Worm (Caenorhabditis elegans) whole organism, young adult: ENCODE data around the gene F35H8.12.
A peak's percentile ranks its signal among the peaks of the same experiment; 100 is the strongest.

Experiments
- B0336.3 ChIP-seq: fragments of 200-800 bp; sonication (Bioruptor generic); IDR thresholded peaks from 2 replicates; pipeline ENCODE4 v1.3.6; 2022; ENCODE audit warnings: missing genetic modification characterization, missing compliant biosample characterization
- D2030.7 ChIP-seq: fragments of 200-800 bp; sonication (Bioruptor generic); IDR thresholded peaks from 2 replicates; pipeline ENCODE4 v1.3.6; 2022; ENCODE audit warnings: missing genetic modification reagents, missing genetic modification characterization, missing compliant biosample characterization
- F37B4.10 ChIP-seq: fragments of 200-800 bp; sonication (Bioruptor generic); IDR thresholded peaks from 2 replicates; pipeline ENCODE4 v1.3.6; 2022; ENCODE audit warnings: missing genetic modification characterization, missing compliant biosample characterization
- F49E8.2 ChIP-seq: sonication (generic microtip); optimal IDR thresholded peaks from 3 replicates; lab custom pipeline; 2017; ENCODE audit warnings: missing genetic modification characterization, mild to moderate bottlenecking, missing compliant biosample characterization, antibody characterized with exemption, moderate library complexity; ENCODE audit not compliant: insufficient read depth
- F52B5.7 ChIP-seq: sonication (generic microtip); optimal IDR thresholded peaks from 2 replicates; lab custom pipeline; 2016; ENCODE audit warnings: mild to moderate bottlenecking, missing genetic modification characterization, missing compliant biosample characterization
- F57C9.4 ChIP-seq: sonication (generic microtip); optimal IDR thresholded peaks from 2 replicates; lab custom pipeline; 2017; ENCODE audit warnings: mild to moderate bottlenecking, missing genetic modification characterization, missing compliant biosample characterization
- Y53G8AR.9 ChIP-seq: fragments of 200-800 bp; sonication (Bioruptor generic); conservative IDR thresholded peaks from 2 replicates; pipeline ENCODE4 v1.3.6; 2022; ENCODE audit warnings: missing genetic modification reagents, missing genetic modification characterization, missing compliant biosample characterization
- Y56A3A.18 ChIP-seq: fragments of 200-800 bp; sonication (Bioruptor generic); IDR thresholded peaks from 2 replicates; pipeline ENCODE4 v1.3.6; 2022; ENCODE audit warnings: missing genetic modification reagents, missing genetic modification characterization, missing compliant biosample characterization
- akir-1 ChIP-seq: fragments of 200-800 bp; sonication (Bioruptor generic); optimal IDR thresholded peaks from 2 replicates; lab custom pipeline; 2018; ENCODE audit warnings: mild to moderate bottlenecking, missing genetic modification characterization, moderate library complexity, missing compliant biosample characterization
- atf-7 ChIP-seq: sonication (generic microtip); optimal IDR thresholded peaks from 2 replicates; lab custom pipeline; 2017; ENCODE audit warnings: mild to moderate bottlenecking, missing genetic modification characterization, missing compliant biosample characterization
- attf-5 ChIP-seq: fragments of 200-800 bp; sonication (Bioruptor generic); optimal IDR thresholded peaks from 2 replicates; lab custom pipeline; 2018; ENCODE audit warnings: mild to moderate bottlenecking, missing genetic modification characterization, missing compliant biosample characterization
- bed-1 ChIP-seq: fragments of 200-800 bp; sonication (Bioruptor generic); IDR thresholded peaks from 2 replicates; pipeline ENCODE4 v1.3.6; 2022; ENCODE audit warnings: missing genetic modification reagents, missing genetic modification characterization, missing compliant biosample characterization
- bed-2 ChIP-seq: fragments of 200-800 bp; sonication (Bioruptor generic); IDR thresholded peaks from 2 replicates; pipeline ENCODE4 v1.3.6; 2022; ENCODE audit warnings: missing genetic modification reagents, missing genetic modification characterization, missing compliant biosample characterization
- cebp-2 ChIP-seq: fragments of 200-800 bp; sonication (Bioruptor generic); IDR thresholded peaks from 2 replicates; pipeline ENCODE4 v1.3.6; 2022; ENCODE audit warnings: missing genetic modification characterization, missing compliant biosample characterization
- ceh-27 ChIP-seq: fragments of 200-800 bp; sonication (Bioruptor generic); optimal IDR thresholded peaks from 2 replicates; lab custom pipeline; 2018; ENCODE audit warnings: mild to moderate bottlenecking, missing genetic modification characterization, moderate library complexity, missing compliant biosample characterization
- ceh-91 ChIP-seq: fragments of 200-800 bp; sonication (Bioruptor generic); IDR thresholded peaks from 2 replicates; pipeline ENCODE4 v1.3.6; 2022; ENCODE audit warnings: missing genetic modification reagents, missing genetic modification characterization, missing compliant biosample characterization
- die-1 ChIP-seq: sonication (generic microtip); optimal IDR thresholded peaks from 2 replicates; lab custom pipeline; 2016; ENCODE audit warnings: missing genotype, mild to moderate bottlenecking, missing genetic modification characterization, missing compliant biosample characterization
- dox-1 ChIP-seq: fragments of 200-800 bp; sonication (Bioruptor generic); IDR thresholded peaks from 2 replicates; pipeline ENCODE4 v1.3.6; 2022; ENCODE audit warnings: missing genetic modification reagents, missing genetic modification characterization, missing compliant biosample characterization
- egl-44 ChIP-seq: fragments of 200-800 bp; sonication (Bioruptor generic); IDR thresholded peaks from 2 replicates; pipeline ENCODE4 v1.3.6; 2022; ENCODE audit warnings: missing genetic modification reagents, missing genetic modification characterization, missing compliant biosample characterization
- ekl-4 ChIP-seq: fragments of 200-800 bp; sonication (Bioruptor generic); IDR thresholded peaks from 2 replicates; pipeline ENCODE4 v1.3.6; 2022; ENCODE audit warnings: missing genetic modification reagents, missing genetic modification characterization, missing compliant biosample characterization
- hlh-26 ChIP-seq: fragments of 200-800 bp; sonication (Bioruptor generic); conservative IDR thresholded peaks from 2 replicates; pipeline ENCODE4 v1.3.6; 2022; ENCODE audit warnings: missing genetic modification reagents, missing genetic modification characterization, missing compliant biosample characterization
- hmg-1.2 ChIP-seq: fragments of 200-800 bp; sonication (Bioruptor generic); IDR thresholded peaks from 2 replicates; pipeline ENCODE4 v1.3.6; 2022; ENCODE audit warnings: missing genetic modification reagents, missing genetic modification characterization, missing compliant biosample characterization
- hsf-1 ChIP-seq: fragments of 200-800 bp; sonication (Bioruptor generic); IDR thresholded peaks from 2 replicates; pipeline ENCODE4 v1.3.6; 2022; ENCODE audit warnings: missing genetic modification reagents, missing genetic modification characterization, missing compliant biosample characterization
- let-526 ChIP-seq: fragments of 200-800 bp; sonication (Bioruptor generic); IDR thresholded peaks from 2 replicates; pipeline ENCODE4 v1.3.6; 2022; ENCODE audit warnings: missing genetic modification reagents, missing genetic modification characterization, missing compliant biosample characterization
- let-607 ChIP-seq, 2 experiments: fragments of 200-800 bp in 1 of 2; sonication (Bioruptor generic) in 1 of 2; sonication (generic microtip) in 1 of 2; optimal IDR thresholded peaks; 2 replicates each; lab custom pipeline; 2016 to 2018; ENCODE audit warnings: mild to moderate bottlenecking in 2 of 2, missing compliant biosample characterization in 2 of 2, missing genetic modification characterization in 2 of 2, moderate library complexity in 2 of 2, missing genotype in 1 of 2
- lin-26 ChIP-seq: fragments of 200-800 bp; sonication (Bioruptor generic); IDR thresholded peaks from 2 replicates; pipeline ENCODE4 v1.3.6; 2022; ENCODE audit warnings: missing genetic modification reagents, missing genetic modification characterization, missing compliant biosample characterization
- lin-40 ChIP-seq: sonication (generic microtip); optimal IDR thresholded peaks from 2 replicates; lab custom pipeline; 2016; ENCODE audit warnings: missing genetic modification characterization, mild to moderate bottlenecking, missing compliant biosample characterization, missing genotype, missing genetic modification reagents
- lin-54 ChIP-seq: fragments of 200-800 bp; sonication (Bioruptor generic); optimal IDR thresholded peaks from 2 replicates; lab custom pipeline; 2018; ENCODE audit warnings: mild to moderate bottlenecking, missing genetic modification characterization, missing compliant biosample characterization
- madf-10 ChIP-seq: sonication (generic microtip); optimal IDR thresholded peaks from 2 replicates; lab custom pipeline; 2016; ENCODE audit warnings: mild to moderate bottlenecking, missing genetic modification characterization, missing compliant biosample characterization
- madf-6 ChIP-seq: fragments of 200-800 bp; sonication (Bioruptor generic); IDR thresholded peaks from 2 replicates; pipeline ENCODE4 v1.3.6; 2022; ENCODE audit warnings: missing genetic modification reagents, missing genetic modification characterization, missing compliant biosample characterization
- madf-8 ChIP-seq: fragments of 200-800 bp; sonication (Bioruptor generic); conservative IDR thresholded peaks from 2 replicates; pipeline ENCODE4 v1.3.6; 2022; ENCODE audit warnings: missing genetic modification reagents, missing genetic modification characterization, missing compliant biosample characterization
- mcd-1 ChIP-seq: fragments of 200-800 bp; sonication (Bioruptor generic); IDR thresholded peaks from 2 replicates; pipeline ENCODE4 v1.3.6; 2022; ENCODE audit warnings: missing genetic modification reagents, missing genetic modification characterization, missing compliant biosample characterization
- mes-4 ChIP-seq: sonication (generic microtip); optimal IDR thresholded peaks from 2 replicates; lab custom pipeline; 2016; ENCODE audit warnings: missing genotype, missing genetic modification characterization, missing compliant biosample characterization
- mxl-1 ChIP-seq: sonication (generic microtip); optimal IDR thresholded peaks from 2 replicates; lab custom pipeline; 2016; ENCODE audit warnings: missing genetic modification characterization, missing compliant biosample characterization
- nfya-2 ChIP-seq: fragments of 200-800 bp; sonication (Bioruptor generic); IDR thresholded peaks from 2 replicates; pipeline ENCODE4 v1.3.6; 2022; ENCODE audit warnings: missing genetic modification reagents, missing genetic modification characterization, missing compliant biosample characterization
- nhr-179 ChIP-seq: sonication (generic microtip); optimal IDR thresholded peaks from 2 replicates; lab custom pipeline; 2016; ENCODE audit warnings: mild to moderate bottlenecking, missing genetic modification characterization, missing compliant biosample characterization
- nhr-27 ChIP-seq: fragments of 200-800 bp; sonication (Bioruptor generic); optimal IDR thresholded peaks from 2 replicates; lab custom pipeline; 2018; ENCODE audit warnings: mild to moderate bottlenecking, missing genetic modification characterization, moderate library complexity, missing compliant biosample characterization
- pbrm-1 ChIP-seq: fragments of 200-800 bp; sonication (Bioruptor generic); IDR thresholded peaks from 2 replicates; pipeline ENCODE4 v1.3.6; 2022; ENCODE audit warnings: missing genetic modification reagents, missing genetic modification characterization, missing compliant biosample characterization
- repo-1 ChIP-seq: sonication (generic microtip); optimal IDR thresholded peaks from 2 replicates; lab custom pipeline; 2017; ENCODE audit warnings: mild to moderate bottlenecking, missing genetic modification characterization, missing compliant biosample characterization
- snpc-4 ChIP-seq, 5 experiments: fragments of 150-350 bp in 1 of 5; sonication (generic microtip) in 4 of 5; optimal IDR thresholded peaks; 2 replicates each; lab custom pipeline; 2014 to 2018; ENCODE audit warnings: missing genetic modification characterization in 5 of 5, missing biosample characterization in 3 of 5, antibody characterized with exemption in 2 of 5, mild to moderate bottlenecking in 2 of 5, missing compliant biosample characterization in 2 of 5, missing genotype in 2 of 5, moderate library complexity in 2 of 5, missing genetic modification reagents in 1 of 5
- somi-1 ChIP-seq: fragments of 200-800 bp; sonication (Bioruptor generic); optimal IDR thresholded peaks from 2 replicates; lab custom pipeline; 2018; ENCODE audit warnings: mild to moderate bottlenecking, missing genetic modification characterization, missing compliant biosample characterization
- tlf-1 ChIP-seq: fragments of 200-800 bp; sonication (Bioruptor generic); optimal IDR thresholded peaks from 2 replicates; lab custom pipeline; 2018; ENCODE audit warnings: mild to moderate bottlenecking, missing genetic modification characterization, missing compliant biosample characterization
- unc-130 ChIP-seq: sonication (generic microtip); optimal IDR thresholded peaks from 2 replicates; lab custom pipeline; 2016; ENCODE audit warnings: missing genetic modification reagents, missing genetic modification characterization, missing compliant biosample characterization
- unc-62 ChIP-seq: fragments of 150-350 bp; optimal IDR thresholded peaks from 2 replicates; lab custom pipeline; 2014; ENCODE audit warnings: missing biosample characterization, missing genetic modification reagents, missing genetic modification characterization
- ztf-25 ChIP-seq: fragments of 200-800 bp; sonication (Bioruptor generic); IDR thresholded peaks from 2 replicates; pipeline ENCODE4 v1.3.6; 2022; ENCODE audit warnings: missing genetic modification reagents, missing genetic modification characterization, missing compliant biosample characterization
- ztf-26 ChIP-seq: sonication (generic microtip); optimal IDR thresholded peaks from 2 replicates; lab custom pipeline; 2017; ENCODE audit warnings: missing genetic modification characterization, missing compliant biosample characterization
- ztf-28 ChIP-seq: fragments of 200-800 bp; sonication (Bioruptor generic); IDR thresholded peaks from 2 replicates; pipeline ENCODE4 v1.3.6; 2022; ENCODE audit warnings: missing genetic modification reagents, missing genetic modification characterization, missing compliant biosample characterization

F35H8.12 gene

ce11 chrII:9551536-9551935 is at the start of gene F35H8.12:
TSS of gene F35H8.12 (plus strand) at chrII:9551836.
- no peak for TF ChIP-seq lin-54 (GFP tag; lab: Kevin White, UChicago)
- TF ChIP-seq madf-10 = no peak
- no peak for TF ChIP-seq bed-2
- no peak for TF ChIP-seq let-526
- TF ChIP-seq lin-40 (tag; lab: Kevin White, UChicago) = no peak
- no peak for TF ChIP-seq ztf-28 (GFP tag; lab: Robert Waterston, UW)
- TF ChIP-seq lin-26 = no peak
- TF ChIP-seq atf-7 (tag; lab: Kevin White, UChicago) = no peak
- TF ChIP-seq Y56A3A.18 = no peak
- TF ChIP-seq unc-62 (GFP tag; lab: Kevin White, UChicago) = no peak
- no peak for TF ChIP-seq F52B5.7 (tag; lab: Kevin White, UChicago)
- TF ChIP-seq akir-1 (GFP tag; lab: Kevin White, UChicago) = no peak
- no peak for TF ChIP-seq repo-1 (tag; lab: Kevin White, UChicago)
- no peak for TF ChIP-seq attf-5 (GFP tag; lab: Kevin White, UChicago)
- no peak for TF ChIP-seq madf-8
- no peak for TF ChIP-seq D2030.7
- TF ChIP-seq nfya-2 (GFP tag; lab: Robert Waterston, UW) = no peak
- no peak for TF ChIP-seq mes-4 (tag; lab: Kevin White, UChicago)
- TF ChIP-seq B0336.3 (GFP tag; lab: Robert Waterston, UW) = no peak
- TF ChIP-seq, all 124 proteins: peak for 0

ce11 chrII:9501955-9502354 is 49.7 kb upstream of the F35H8.12 start:
- TF ChIP-seq ceh-27 (GFP tag; lab: Kevin White, UChicago) = no peak
- TF ChIP-seq repo-1 (tag; lab: Kevin White, UChicago) = no peak
- TF ChIP-seq hsf-1 (GFP tag; lab: Robert Waterston, UW) = 0 out of 2 replicates have a peak, but pooled peaks have one; percentile 18
- 0 out of 2 replicates have a peak, but pooled peaks have one; percentile 20 for TF ChIP-seq dox-1 (GFP tag; lab: Robert Waterston, UW)
- peak; percentile 46 for TF ChIP-seq unc-62 (GFP tag; lab: Kevin White, UChicago)
- no peak for TF ChIP-seq hmg-1.2
- TF ChIP-seq madf-10 = no peak
- TF ChIP-seq bed-1 (GFP tag; lab: Robert Waterston, UW) = no peak
- no peak for TF ChIP-seq ekl-4 (GFP tag; lab: Robert Waterston, UW)
- TF ChIP-seq mxl-1 (tag; lab: Kevin White, UChicago) = no peak
- TF ChIP-seq lin-40 (tag; lab: Kevin White, UChicago) = no peak
- TF ChIP-seq let-607 (tag; optimal IDR thresholded peaks at IDR 0.05; lab: Kevin White, UChicago) = peak in 1 of 2 experiments; percentile 32
- TF ChIP-seq F49E8.2 (tag; lab: Kevin White, UChicago) = no peak
- TF ChIP-seq nhr-179 = no peak
- TF ChIP-seq somi-1 (GFP tag; lab: Kevin White, UChicago) = no peak
- no peak for TF ChIP-seq akir-1 (GFP tag; lab: Kevin White, UChicago)
- TF ChIP-seq Y53G8AR.9 (GFP tag; lab: Robert Waterston, UW) = no peak
- no peak for TF ChIP-seq F57C9.4 (tag; lab: Kevin White, UChicago)
- no peak for TF ChIP-seq mcd-1 (GFP tag; lab: Robert Waterston, UW)
- peak; percentile 57; the same call in 1 of the 2 replicates for TF ChIP-seq egl-44 (GFP tag; lab: Robert Waterston, UW)
- TF ChIP-seq F37B4.10 (GFP tag; lab: Robert Waterston, UW) = no peak
- TF ChIP-seq nhr-27 = no peak
- no peak for TF ChIP-seq hlh-26
- TF ChIP-seq B0336.3 (GFP tag; lab: Robert Waterston, UW) = no peak
- no peak for TF ChIP-seq ztf-25 (GFP tag; lab: Robert Waterston, UW)
- no peak for TF ChIP-seq unc-130
- TF ChIP-seq snpc-4 (GFP tag; optimal IDR thresholded peaks at IDR 0.05; lab: Kevin White, UChicago) = no peak
- TF ChIP-seq snpc-4 (tag; optimal IDR thresholded peaks at IDR 0.05; lab: Kevin White, UChicago) = no peak
- no peak for TF ChIP-seq F52B5.7 (tag; lab: Kevin White, UChicago)
- no peak for TF ChIP-seq let-526
- no peak for TF ChIP-seq madf-6
- TF ChIP-seq pbrm-1 (GFP tag; lab: Robert Waterston, UW) = no peak
- peak; percentile 71 for TF ChIP-seq tlf-1
- TF ChIP-seq ceh-91 (GFP tag; lab: Robert Waterston, UW) = no peak
- TF ChIP-seq nfya-2 (GFP tag; lab: Robert Waterston, UW) = no peak
- TF ChIP-seq die-1 (tag; lab: Kevin White, UChicago) = no peak
- TF ChIP-seq ztf-26 = no peak
- TF ChIP-seq cebp-2 (GFP tag; lab: Robert Waterston, UW) = no peak
